Fruit fly (Drosophila melanogaster): ENCODE measurements around the gene CG34377.

CG34377 gene

dm6 chr3R:22328665-22329350 is 4.9 kb upstream of the CG34377 start, which contains the start of gene CG7080 (continued):
- TF ChIP-seq eve (GFP tag; optimal IDR thresholded peaks at IDR 0.05) (no peak), CG5180 (GFP tag; optimal IDR thresholded peaks at IDR 0.05) (no peak), repo (GFP tag; optimal IDR thresholded peaks at IDR 0.05) (no peak), CG1024 (GFP tag; IDR thresholded peaks at IDR 0.05) (no peak), pum (GFP tag; optimal IDR thresholded peaks at IDR 0.05) (no peak), sob (GFP tag; IDR thresholded peaks at IDR 0.05) (no peak), lola (GFP tag; optimal IDR thresholded peaks at IDR 0.05) (no peak), CG8478 (optimal IDR thresholded peaks at IDR 0.05) (no peak), CG14710 (tag; optimal IDR thresholded peaks at IDR 0.05) (no peak), CG9817 (tag; optimal IDR thresholded peaks at IDR 0.05) (no peak), CG2129 (GFP tag; IDR thresholded peaks at IDR 0.05; ENCODE audit: partially characterized antibody) (no peak), CG1529 (GFP tag; optimal IDR thresholded peaks at IDR 0.05) (no peak), nerfin-1 (tag; optimal IDR thresholded peaks at IDR 0.05) (no peak), stc (GFP tag; IDR thresholded peaks at IDR 0.05) (peak; percentile 62), CG16779 (GFP tag; IDR thresholded peaks at IDR 0.05) (no peak), ara (GFP tag; IDR thresholded peaks at IDR 0.05) (no peak), CG32767 (GFP tag; IDR thresholded peaks at IDR 0.05) (no peak), unpg (GFP tag; optimal IDR thresholded peaks at IDR 0.05) (peak; percentile 41), psq (GFP tag; optimal IDR thresholded peaks at IDR 0.05) (no peak), CG14014 (GFP tag; IDR thresholded peaks at IDR 0.05) (no peak), CG31224 (GFP tag; IDR thresholded peaks at IDR 0.05) (no peak), C15 (GFP tag; IDR thresholded peaks at IDR 0.05) (no peak), CG15479 (GFP tag; optimal IDR thresholded peaks at IDR 0.05) (no peak), vfl (GFP tag; optimal IDR thresholded peaks at IDR 0.05) (no peak), GATAe (GFP tag; conservative IDR thresholded peaks at IDR 0.05) (no peak), MESR4 (GFP tag; optimal IDR thresholded peaks at IDR 0.05) (no peak), bbx (GFP tag; IDR thresholded peaks at IDR 0.05; ENCODE audit: partially characterized antibody) (no peak), lbe (GFP tag; optimal IDR thresholded peaks at IDR 0.05) (no peak), vnd (GFP tag; IDR thresholded peaks at IDR 0.05; ENCODE audit: partially characterized antibody) (no peak), hb (GFP tag; IDR thresholded peaks at IDR 0.05; ENCODE audit: partially characterized antibody) (no peak), al (GFP tag; IDR thresholded peaks at IDR 0.05) (no peak), aop (GFP tag; IDR thresholded peaks at IDR 0.05) (no peak), oc (tag; optimal IDR thresholded peaks at IDR 0.05) (peak; percentile 4), p53 (GFP tag; optimal IDR thresholded peaks at IDR 0.05) (no peak), corto (GFP tag; optimal IDR thresholded peaks at IDR 0.05) (no peak), Fer1 (GFP tag; optimal IDR thresholded peaks at IDR 0.05) (no peak), abd-A (tag; optimal IDR thresholded peaks at IDR 0.05) (no peak), dati (GFP tag; IDR thresholded peaks at IDR 0.05) (no peak), Asciz (GFP tag; optimal IDR thresholded peaks at IDR 0.05) (peak; percentile 19), Vsx1 (GFP tag; optimal IDR thresholded peaks at IDR 0.05) (no peak), Bdp1 (GFP tag; optimal IDR thresholded peaks at IDR 0.05) (no peak), caup (GFP tag; optimal IDR thresholded peaks at IDR 0.05; ENCODE audit: severe bottlenecking) (no peak), CG9797 (GFP tag; optimal IDR thresholded peaks at IDR 0.05) (no peak), Blimp-1 (GFP tag; optimal IDR thresholded peaks at IDR 0.05) (peak; percentile 21), CG14860 (GFP tag; IDR thresholded peaks at IDR 0.05; ENCODE audit: partially characterized antibody) (no peak), CG2678 (tag; optimal IDR thresholded peaks at IDR 0.05) (peak; percentile 31), CG11398 (GFP tag; optimal IDR thresholded peaks at IDR 0.05) (no peak), nom (GFP tag; optimal IDR thresholded peaks at IDR 0.05) (no peak), D19B (GFP tag; optimal IDR thresholded peaks at IDR 0.05) (no peak), CG14667 (GFP tag; IDR thresholded peaks at IDR 0.05) (no peak)
